Fruit fly (Drosophila melanogaster) whole organism, embryonic: ENCODE measurements around the gene Drsl5.

ENCODE experiments used
- Adf1 ChIP-seq: fragments of 200-800 bp; sonication (Bioruptor generic); IDR thresholded peaks from 2 replicates; pipeline ENCODE4 v1.3.6; 2022; ENCODE audit warnings: missing biosample characterization, missing genetic modification characterization
- Asciz ChIP-seq: fragments of 200-800 bp; sonication (Bioruptor generic); optimal IDR thresholded peaks from 2 replicates; lab custom pipeline; 2017; ENCODE audit warnings: missing biosample characterization, mild to moderate bottlenecking, missing genetic modification characterization, missing genetic modification reagents
- Atf-2 ChIP-seq: fragments of 200-800 bp; sonication (Bioruptor generic); optimal IDR thresholded peaks from 2 replicates; lab custom pipeline; 2016; ENCODE audit warnings: missing biosample characterization, missing genetic modification characterization
- Atf6 ChIP-seq: fragments of 200-800 bp; sonication (Bioruptor generic); IDR thresholded peaks from 2 replicates; pipeline ENCODE4 v1.3.6; 2022; ENCODE audit warnings: missing biosample characterization, missing genetic modification characterization
- Awh ChIP-seq: fragments of 200-800 bp; sonication (Bioruptor generic); IDR thresholded peaks from 2 replicates; pipeline ENCODE4, ENCODE4 v1.3.6; 2022; ENCODE audit warnings: missing biosample characterization, missing genetic modification characterization
- CG11398 ChIP-seq: fragments of 200-800 bp; sonication (Bioruptor generic); optimal IDR thresholded peaks from 2 replicates; lab custom pipeline; 2016; ENCODE audit warnings: missing biosample characterization, missing genetic modification characterization
- CG12659 ChIP-seq: fragments of 200-800 bp; sonication (Bioruptor generic); optimal IDR thresholded peaks from 3 replicates; lab custom pipeline; 2017; ENCODE audit warnings: mild to moderate bottlenecking, missing biosample characterization, missing genetic modification reagents, missing genetic modification characterization
- CG12769 ChIP-seq: fragments of 200-800 bp; sonication (Bioruptor generic); optimal IDR thresholded peaks from 2 replicates; lab custom pipeline; 2019; ENCODE audit warnings: missing biosample characterization, mild to moderate bottlenecking, missing genetic modification characterization, moderate library complexity
- CG14965 ChIP-seq: fragments of 200-800 bp; sonication (Bioruptor generic); optimal IDR thresholded peaks from 2 replicates; lab custom pipeline; 2016; ENCODE audit warnings: missing biosample characterization, missing genetic modification characterization, borderline replicate concordance
- CG1602 ChIP-seq: fragments of 200-800 bp; sonication (Bioruptor generic); optimal IDR thresholded peaks from 3 replicates; lab custom pipeline; 2016; ENCODE audit warnings: missing biosample characterization, missing genetic modification characterization
- CG16779 ChIP-seq: fragments of 200-800 bp; sonication (Bioruptor generic); IDR thresholded peaks from 2 replicates; pipeline ENCODE4 v1.3.6; 2022; ENCODE audit warnings: missing biosample characterization, missing genetic modification characterization
- CG17359 ChIP-seq: fragments of 200-800 bp; sonication (Bioruptor generic); optimal IDR thresholded peaks from 3 replicates; lab custom pipeline; 2018; ENCODE audit warnings: missing biosample characterization, mild to moderate bottlenecking, missing genetic modification characterization, moderate library complexity
- CG18619 ChIP-seq: fragments of 200-800 bp; sonication (Bioruptor generic); optimal IDR thresholded peaks from 3 replicates; lab custom pipeline; 2017; ENCODE audit warnings: missing biosample characterization, mild to moderate bottlenecking, missing genetic modification characterization
- CG3065 ChIP-seq: fragments of 200-800 bp; sonication (Bioruptor generic); optimal IDR thresholded peaks from 2 replicates; lab custom pipeline; 2016; ENCODE audit warnings: missing biosample characterization, missing genetic modification characterization
- CG7786 ChIP-seq: fragments of 200-800 bp; sonication (Bioruptor generic); optimal IDR thresholded peaks from 2 replicates; lab custom pipeline; 2016; ENCODE audit warnings: missing biosample characterization, missing genetic modification characterization
- CG7963 ChIP-seq: fragments of 200-800 bp; sonication (Bioruptor generic); IDR thresholded peaks from 3 replicates; pipeline ENCODE4 v1.3.6; 2022; ENCODE audit warnings: missing biosample characterization, missing genetic modification characterization; ENCODE audit not compliant: partially characterized antibody
- CG9215 ChIP-seq: fragments of 200-800 bp; sonication (Bioruptor generic); IDR thresholded peaks from 2 replicates; pipeline ENCODE4 v1.3.6; 2022; ENCODE audit warnings: missing biosample characterization, missing genetic modification characterization
- CG9932 ChIP-seq: fragments of 200-800 bp; sonication (Bioruptor generic); IDR thresholded peaks from 2 replicates; pipeline ENCODE4 v1.3.6; 2022; ENCODE audit warnings: missing biosample characterization, missing genetic modification characterization
- CHES-1-like ChIP-seq: fragments of 200-800 bp; sonication (Bioruptor generic); optimal IDR thresholded peaks from 2 replicates; lab custom pipeline; 2016; ENCODE audit warnings: missing biosample characterization, missing genetic modification characterization
- E2f2 ChIP-seq: fragments of 200-800 bp; sonication (Bioruptor generic); IDR thresholded peaks from 2 replicates; pipeline ENCODE4 v1.3.6; 2022; ENCODE audit warnings: missing biosample characterization, missing genetic modification characterization
- H2.0 ChIP-seq: fragments of 200-800 bp; sonication (Bioruptor generic); IDR thresholded peaks from 2 replicates; pipeline ENCODE4 v1.3.6; 2022; ENCODE audit warnings: missing biosample characterization, missing genetic modification characterization
- HLH4C ChIP-seq: fragments of 200-800 bp; sonication (Bioruptor generic); IDR thresholded peaks from 3 replicates; pipeline ENCODE4 v1.3.6; 2022; ENCODE audit warnings: missing biosample characterization, missing genetic modification characterization; ENCODE audit not compliant: partially characterized antibody
- Hand ChIP-seq: fragments of 200-800 bp; sonication (Bioruptor generic); optimal IDR thresholded peaks from 2 replicates; lab custom pipeline; 2017; ENCODE audit warnings: mild to moderate bottlenecking, missing biosample characterization, missing genetic modification reagents, missing genetic modification characterization
- Hr51 ChIP-seq, 2 experiments: fragments of 200-800 bp; sonication (Bioruptor generic); optimal IDR thresholded peaks; 2 replicates in 1 of 2; 3 replicates in 1 of 2; lab custom pipeline; 2016 to 2018; ENCODE audit warnings: missing biosample characterization in 2 of 2, missing genetic modification characterization in 2 of 2, mild to moderate bottlenecking in 1 of 2, moderate library complexity in 1 of 2
- Hsf ChIP-seq: fragments of 200-800 bp; sonication (Bioruptor generic); optimal IDR thresholded peaks from 3 replicates; lab custom pipeline; 2016; ENCODE audit warnings: missing biosample characterization, missing genetic modification characterization
- Lpt ChIP-seq: fragments of >200 bp; optimal IDR thresholded peaks from 2 replicates; lab custom pipeline; 2018; ENCODE audit warnings: missing biosample characterization, missing genetic modification characterization
- Neu2 ChIP-seq: fragments of 200-800 bp; sonication (Bioruptor generic); optimal IDR thresholded peaks from 3 replicates; lab custom pipeline; 2016; ENCODE audit warnings: missing biosample characterization, missing genetic modification characterization, borderline replicate concordance
- Ravus ChIP-seq: fragments of 200-800 bp; sonication (Bioruptor generic); IDR thresholded peaks from 2 replicates; pipeline ENCODE4 v1.3.6; 2022; ENCODE audit warnings: missing biosample characterization, missing genetic modification characterization
- al ChIP-seq: fragments of 200-800 bp; sonication (Bioruptor generic); IDR thresholded peaks from 2 replicates; pipeline ENCODE4 v1.3.6; 2022; ENCODE audit warnings: missing biosample characterization, missing genetic modification characterization
- aop ChIP-seq: fragments of 200-800 bp; sonication (Bioruptor generic); IDR thresholded peaks from 2 replicates; pipeline ENCODE4 v1.3.6; 2022; ENCODE audit warnings: missing biosample characterization, missing genetic modification characterization
- az2 ChIP-seq: fragments of 200-800 bp; sonication (Bioruptor generic); optimal IDR thresholded peaks from 3 replicates; lab custom pipeline; 2016; ENCODE audit warnings: missing biosample characterization, missing genetic modification characterization
- cg ChIP-seq: fragments of 200-800 bp; sonication (Bioruptor generic); optimal IDR thresholded peaks from 3 replicates; lab custom pipeline; 2019; ENCODE audit warnings: missing biosample characterization, mild to moderate bottlenecking, missing genetic modification characterization, moderate library complexity
- dimm ChIP-seq: fragments of 200-800 bp; sonication (Bioruptor generic); IDR thresholded peaks from 2 replicates; pipeline ENCODE4 v1.3.6; 2022; ENCODE audit warnings: missing biosample characterization, missing genetic modification characterization
- ewg ChIP-seq: fragments of 200-800 bp; sonication (Bioruptor generic); optimal IDR thresholded peaks from 3 replicates; lab custom pipeline; 2017; ENCODE audit warnings: mild to moderate bottlenecking, missing biosample characterization, missing genetic modification reagents, missing genetic modification characterization
- fd3F ChIP-seq: fragments of 200-800 bp; sonication (Bioruptor generic); optimal IDR thresholded peaks from 2 replicates; lab custom pipeline; 2018; ENCODE audit warnings: missing biosample characterization, mild to moderate bottlenecking, missing genetic modification characterization, moderate library complexity
- fd96Cb ChIP-seq: fragments of 200-800 bp; sonication (Bioruptor generic); optimal IDR thresholded peaks from 2 replicates; lab custom pipeline; 2018; ENCODE audit warnings: missing biosample characterization, mild to moderate bottlenecking, missing genetic modification characterization, moderate library complexity
- lilli ChIP-seq: fragments of 200-800 bp; sonication (Bioruptor generic); optimal IDR thresholded peaks from 3 replicates; lab custom pipeline; 2016; ENCODE audit warnings: missing biosample characterization, missing genetic modification characterization
- nmo ChIP-seq: fragments of 200-800 bp; sonication (Bioruptor generic); optimal IDR thresholded peaks from 2 replicates; lab custom pipeline; 2018; ENCODE audit warnings: missing biosample characterization, mild to moderate bottlenecking, missing genetic modification characterization, moderate library complexity
- nom ChIP-seq: fragments of 200-800 bp; sonication (Bioruptor generic); optimal IDR thresholded peaks from 2 replicates; lab custom pipeline; 2017; ENCODE audit warnings: missing biosample characterization, missing genetic modification characterization, mild to moderate bottlenecking, moderate library complexity, missing genetic modification reagents
- pho ChIP-seq: fragments of 200-800 bp; sonication (Bioruptor generic); optimal IDR thresholded peaks from 2 replicates; lab custom pipeline; 2016; ENCODE audit warnings: missing biosample characterization, missing genetic modification characterization
- pita ChIP-seq: fragments of 200-800 bp; sonication (Bioruptor generic); optimal IDR thresholded peaks from 2 replicates; lab custom pipeline; 2017; ENCODE audit warnings: missing biosample characterization, mild to moderate bottlenecking, missing genetic modification characterization
- row ChIP-seq: fragments of 200-800 bp; sonication (Bioruptor generic); IDR thresholded peaks from 3 replicates; pipeline ENCODE4 v1.3.6; 2022; ENCODE audit warnings: missing biosample characterization, missing genetic modification characterization
- sc ChIP-seq, 3 experiments: fragments of >200 bp in 2 of 3; fragments of 200-800 bp in 1 of 3; sonication (Bioruptor generic) in 1 of 3; optimal IDR thresholded peaks; 2 replicates in 2 of 3; 3 replicates in 1 of 3; lab custom pipeline; 2017; ENCODE audit warnings: mild to moderate bottlenecking in 1 of 3, missing biosample characterization in 1 of 3, missing genetic modification characterization in 1 of 3, missing genetic modification reagents in 1 of 3
- slou ChIP-seq: fragments of 200-800 bp; sonication (Bioruptor generic); optimal IDR thresholded peaks from 3 replicates; lab custom pipeline; 2016; ENCODE audit warnings: missing biosample characterization, missing genetic modification characterization
- sr ChIP-seq: fragments of 200-800 bp; sonication (Bioruptor generic); IDR thresholded peaks from 3 replicates; pipeline ENCODE4 v1.3.6; 2022; ENCODE audit warnings: missing biosample characterization, missing genetic modification characterization
- tap ChIP-seq: fragments of 200-800 bp; optimal IDR thresholded peaks from 3 replicates; lab custom pipeline; 2019; ENCODE audit warnings: missing biosample characterization, mild to moderate bottlenecking, missing genetic modification characterization, moderate library complexity
- tgo ChIP-seq: fragments of 200-800 bp; sonication (Bioruptor generic); IDR thresholded peaks from 3 replicates; pipeline ENCODE4 v1.3.6; 2022; ENCODE audit warnings: missing biosample characterization, missing genetic modification characterization
- tna ChIP-seq: fragments of 200-800 bp; sonication (Bioruptor generic); IDR thresholded peaks from 2 replicates; pipeline ENCODE4 v1.3.6; 2022; ENCODE audit warnings: missing biosample characterization, missing genetic modification characterization; ENCODE audit not compliant: partially characterized antibody
- vvl ChIP-seq: fragments of 200-800 bp; sonication (Bioruptor generic); IDR thresholded peaks from 2 replicates; pipeline ENCODE4 v1.3.6; 2022; ENCODE audit warnings: missing biosample characterization, missing genetic modification characterization
- zen2 ChIP-seq: fragments of 200-800 bp; sonication (Bioruptor generic); IDR thresholded peaks from 3 replicates; pipeline ENCODE4 v1.3.6; 2022; ENCODE audit warnings: missing biosample characterization, missing genetic modification characterization; ENCODE audit not compliant: partially characterized antibody

Drsl5 gene

DNA sequence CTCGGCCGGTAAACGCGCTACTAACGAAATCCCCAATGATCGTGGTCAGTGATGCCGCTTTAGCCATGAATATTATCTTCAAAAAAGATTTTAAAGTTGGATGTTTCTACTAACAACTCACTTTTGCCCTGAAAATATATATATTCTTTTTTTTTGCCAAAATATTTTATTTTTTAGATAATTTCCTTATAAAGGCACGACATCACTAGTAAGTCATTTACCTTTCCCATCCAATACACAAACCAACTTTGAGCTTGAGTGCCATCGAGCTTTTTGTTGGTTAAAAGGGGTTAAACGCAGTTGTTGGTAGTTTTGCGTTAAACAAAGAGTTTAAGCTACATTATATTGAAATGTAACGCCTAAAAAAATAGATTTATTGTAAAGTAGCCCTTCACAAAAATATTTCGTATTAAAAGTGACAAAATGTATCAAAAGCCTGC lies 13.5 kb upstream of the Drsl5 start, which contains the start of gene CG14968 (continued):
- TF ChIP-seq Asciz (GFP tag; lab: Kevin White, UChicago) (peak; percentile 88), CG7963 (GFP tag; lab: Robert Waterston, UW) (no peak), E2f2 (GFP tag; lab: Robert Waterston, UW) (peak; percentile 76), ewg (GFP tag; lab: Kevin White, UChicago) (peak; percentile 80), CG9932 (GFP tag; lab: Robert Waterston, UW) (peak; percentile 98), Awh (GFP tag; lab: Robert Waterston, UW) (peak; percentile 96), dimm (GFP tag; lab: Robert Waterston, UW) (peak; percentile 87), az2 (peak; percentile 92), CHES-1-like (GFP tag; lab: Kevin White, UChicago) (peak; percentile 41), CG18619 (GFP tag; lab: Kevin White, UChicago) (peak; percentile 91), CG17359 (tag; lab: Kevin White, UChicago) (peak; percentile 98), CG14965 (GFP tag; lab: Kevin White, UChicago) (no peak), nom (GFP tag; lab: Kevin White, UChicago) (peak; percentile 59), CG12769 (no peak), CG16779 (GFP tag; lab: Robert Waterston, UW) (peak; percentile 91), fd3F (GFP tag; lab: Kevin White, UChicago) (peak; percentile 93), fd96Cb (tag; lab: Kevin White, UChicago) (peak; percentile 94), aop (peak; percentile 82), Adf1 (peak; percentile 84), tgo (GFP tag; lab: Robert Waterston, UW) (peak; percentile 96), row (GFP tag; lab: Robert Waterston, UW) (peak; percentile 96), pho (GFP tag; lab: Kevin White, UChicago) (peak; percentile 78), Hsf (peak; percentile 90), zen2 (no peak), CG11398 (peak; percentile 52), Neu2 (GFP tag; lab: Kevin White, UChicago) (no peak), Hand (peak; percentile 86), tap (peak; percentile 91), CG3065 (GFP tag; lab: Kevin White, UChicago) (peak; percentile 70), Ravus (peak; percentile 86), pita (GFP tag; lab: Kevin White, UChicago) (peak; percentile 26), H2.0 (GFP tag; lab: Robert Waterston, UW) (peak; percentile 96), tna (GFP tag; lab: Robert Waterston, UW) (no peak), Atf-2 (peak; percentile 57), cg (no peak), Atf6 (peak; percentile 97), CG7786 (peak; percentile 72), CG1602 (GFP tag; lab: Kevin White, UChicago) (peak; percentile 91), nmo (peak; percentile 90), CG12659 (GFP tag; lab: Kevin White, UChicago) (peak; percentile 95), Hr51 (GFP tag; optimal IDR thresholded peaks at IDR 0.05; lab: Kevin White, UChicago) (peak; percentile 61 to 97), sc (optimal IDR thresholded peaks at IDR 0.05; lab: Kevin White, UChicago) (no peak), sc (GFP tag; optimal IDR thresholded peaks at IDR 0.05; lab: Kevin White, UChicago) (peak; percentile 81), Lpt (no peak), al (GFP tag; lab: Robert Waterston, UW) (peak; percentile 94), vvl (GFP tag; lab: Robert Waterston, UW) (peak; percentile 99), sr (GFP tag; lab: Robert Waterston, UW) (peak; percentile 78), CG9215 (peak; percentile 84), lilli (GFP tag; lab: Kevin White, UChicago) (peak; percentile 91), HLH4C (GFP tag; lab: Robert Waterston, UW) (no peak), slou (GFP tag; lab: Kevin White, UChicago) (peak; percentile 83)
